Worm (Caenorhabditis elegans): ENCODE measurements around the gene ucp-4.

- no peak for TF ChIP-seq ceh-16 (tag; optimal IDR thresholded peaks at IDR 0.05)
- no peak for TF ChIP-seq nhr-12 (tag; optimal IDR thresholded peaks at IDR 0.05)
- no peak for TF ChIP-seq nhr-25 (tag; optimal IDR thresholded peaks at IDR 0.05)
- TF ChIP-seq unc-55 (GFP tag; optimal IDR thresholded peaks at IDR 0.05): peak; percentile 22
- TF ChIP-seq aly-2 (tag; optimal IDR thresholded peaks at IDR 0.05): no peak
- TF ChIP-seq elt-3 (tag; optimal IDR thresholded peaks at IDR 0.05): no peak
- no peak for TF ChIP-seq nhr-10 (tag; optimal IDR thresholded peaks at IDR 0.05)
- TF ChIP-seq mdl-1 (tag; optimal IDR thresholded peaks at IDR 0.05): no peak
- TF ChIP-seq fos-1 (tag; optimal IDR thresholded peaks at IDR 0.05): peak; percentile 46
- TF ChIP-seq lin-13 (GFP tag; optimal IDR thresholded peaks at IDR 0.05): peak; percentile 45
These were observed 16.1 kb upstream of the ucp-4 start, which contains the start of gene kvs-3 for ce11 chrV:9318046-9318445.

All from whole organism, L2 larva.